Fruit fly (Drosophila melanogaster) whole organism, prepupa: ENCODE data around the gene CG7988.

ENCODE experiments used
- CG10631 ChIP-seq: fragments of 200-800 bp; sonication (Bioruptor generic); optimal IDR thresholded peaks from 2 replicates; lab custom pipeline; 2016; ENCODE audit warnings: missing biosample characterization, missing genetic modification characterization
- CG11294 ChIP-seq: fragments of 200-800 bp; sonication (Bioruptor generic); IDR thresholded peaks from 2 replicates; pipeline ENCODE4 v1.3.6; 2022; ENCODE audit warnings: missing biosample characterization, missing genetic modification characterization
- CG11762 ChIP-seq: fragments of 200-800 bp; sonication (Bioruptor generic); optimal IDR thresholded peaks from 3 replicates; lab custom pipeline; 2016; ENCODE audit warnings: missing biosample characterization, missing genetic modification characterization; ENCODE audit not compliant: insufficient read depth
- CG11902 ChIP-seq: fragments of 200-800 bp; sonication (Bioruptor generic); optimal IDR thresholded peaks from 3 replicates; lab custom pipeline; 2016; ENCODE audit warnings: missing biosample characterization, missing genetic modification characterization
- CG15336 ChIP-seq: fragments of 200-800 bp; sonication (Bioruptor generic); IDR thresholded peaks from 2 replicates; pipeline ENCODE4 v1.3.6; 2022; ENCODE audit warnings: missing biosample characterization, missing genetic modification characterization
- CG1621 ChIP-seq: fragments of 200-800 bp; sonication (Bioruptor generic); optimal IDR thresholded peaks from 3 replicates; lab custom pipeline; 2018; ENCODE audit warnings: missing biosample characterization, mild to moderate bottlenecking, missing genetic modification characterization
- CG16779 ChIP-seq: fragments of 200-800 bp; sonication (Bioruptor generic); optimal IDR thresholded peaks from 3 replicates; lab custom pipeline; 2017; ENCODE audit warnings: missing biosample characterization, mild to moderate bottlenecking, missing genetic modification characterization
- CG3032 ChIP-seq: fragments of 200-800 bp; optimal IDR thresholded peaks from 2 replicates; lab custom pipeline; 2019; ENCODE audit warnings: missing biosample characterization, mild to moderate bottlenecking, missing genetic modification characterization, moderate library complexity
- CG31627 ChIP-seq: fragments of 200-800 bp; sonication (Bioruptor generic); optimal IDR thresholded peaks from 3 replicates; lab custom pipeline; 2016; ENCODE audit warnings: missing biosample characterization, missing genetic modification characterization
- CG32006 ChIP-seq: fragments of 200-800 bp; sonication (Bioruptor generic); optimal IDR thresholded peaks from 3 replicates; lab custom pipeline; 2017; ENCODE audit warnings: missing biosample characterization, mild to moderate bottlenecking, missing genetic modification characterization
- CG34406 ChIP-seq: fragments of 200-800 bp; sonication (Bioruptor generic); optimal IDR thresholded peaks from 3 replicates; lab custom pipeline; 2016; ENCODE audit warnings: missing biosample characterization, missing genetic modification characterization
- CG4318 ChIP-seq: fragments of 200-800 bp; sonication (Bioruptor generic); optimal IDR thresholded peaks from 3 replicates; lab custom pipeline; 2017; ENCODE audit warnings: missing biosample characterization, mild to moderate bottlenecking, missing genetic modification characterization
- CG6276 ChIP-seq: fragments of 200-800 bp; sonication (Bioruptor generic); optimal IDR thresholded peaks from 2 replicates; lab custom pipeline; 2017; ENCODE audit warnings: missing biosample characterization, mild to moderate bottlenecking, missing genetic modification characterization
- CG6792 ChIP-seq: fragments of 200-800 bp; sonication (Bioruptor generic); optimal IDR thresholded peaks from 3 replicates; lab custom pipeline; 2016; ENCODE audit warnings: missing biosample characterization, missing genetic modification characterization
- CG6808 ChIP-seq: fragments of 200-800 bp; sonication (Bioruptor generic); optimal IDR thresholded peaks from 3 replicates; lab custom pipeline; 2017; ENCODE audit warnings: missing biosample characterization, missing genetic modification characterization, mild to moderate bottlenecking, moderate library complexity, missing genetic modification reagents
- CG6854 ChIP-seq: fragments of 200-800 bp; sonication (Bioruptor generic); optimal IDR thresholded peaks from 2 replicates; lab custom pipeline; 2017; ENCODE audit warnings: missing biosample characterization, mild to moderate bottlenecking, missing genetic modification characterization
- CG7368 ChIP-seq: fragments of 200-800 bp; sonication (Bioruptor generic); optimal IDR thresholded peaks from 3 replicates; lab custom pipeline; 2016; ENCODE audit warnings: missing biosample characterization, missing genetic modification characterization
- CG8319 ChIP-seq: fragments of 200-800 bp; sonication (Bioruptor generic); optimal IDR thresholded peaks from 3 replicates; lab custom pipeline; 2016; ENCODE audit warnings: missing biosample characterization, missing genetic modification characterization
- CG8632 ChIP-seq: fragments of 200-800 bp; sonication (Bioruptor generic); optimal IDR thresholded peaks from 3 replicates; lab custom pipeline; 2016; ENCODE audit warnings: missing biosample characterization, missing genetic modification characterization
- CG9139 ChIP-seq: fragments of 200-800 bp; sonication (Bioruptor generic); optimal IDR thresholded peaks from 3 replicates; lab custom pipeline; 2017; ENCODE audit warnings: missing biosample characterization, mild to moderate bottlenecking, missing genetic modification characterization
- Eip78C ChIP-seq: fragments of 200-800 bp; sonication (Bioruptor generic); peaks from one replicate; lab custom pipeline; 2016; ENCODE audit warnings: missing biosample characterization, missing genetic modification characterization
- Eip93F ChIP-seq: fragments of 200-800 bp; sonication (Bioruptor generic); optimal IDR thresholded peaks from 2 replicates; lab custom pipeline; 2016; ENCODE audit warnings: missing biosample characterization, mild to moderate bottlenecking, missing genetic modification characterization
- Ets21C ChIP-seq: fragments of 200-800 bp; sonication (Bioruptor generic); optimal IDR thresholded peaks from 3 replicates; lab custom pipeline; 2016; ENCODE audit warnings: missing biosample characterization, missing genetic modification characterization
- Gug ChIP-seq: fragments of 200-800 bp; sonication (Bioruptor generic); IDR thresholded peaks from 2 replicates; pipeline ENCODE4 v1.3.6; 2022; ENCODE audit warnings: missing biosample characterization, missing genetic modification characterization
- Hr38 ChIP-seq: sonication (Bioruptor generic); optimal IDR thresholded peaks from 2 replicates; lab custom pipeline; 2016; ENCODE audit warnings: missing biosample characterization, missing genetic modification characterization
- Hr4 ChIP-seq: fragments of 200-800 bp; sonication (Bioruptor generic); optimal IDR thresholded peaks from 3 replicates; lab custom pipeline; 2016; ENCODE audit warnings: missing biosample characterization, missing genetic modification characterization
- Lpt ChIP-seq: fragments of 200-800 bp; sonication (Bioruptor generic); optimal IDR thresholded peaks from 3 replicates; lab custom pipeline; 2016; ENCODE audit warnings: missing biosample characterization, missing genetic modification characterization
- Met ChIP-seq: fragments of 200-800 bp; sonication (Bioruptor generic); optimal IDR thresholded peaks from 3 replicates; lab custom pipeline; 2016; ENCODE audit warnings: missing biosample characterization, missing genetic modification characterization
- Sox102F ChIP-seq: fragments of 200-800 bp; sonication (Bioruptor generic); optimal IDR thresholded peaks from 2 replicates; lab custom pipeline; 2016; ENCODE audit warnings: missing biosample characterization, mild to moderate bottlenecking, missing genetic modification characterization
- Sox15 ChIP-seq: fragments of 200-800 bp; sonication (Bioruptor generic); optimal IDR thresholded peaks from 3 replicates; lab custom pipeline; 2016; ENCODE audit warnings: missing biosample characterization, missing genetic modification characterization
- achi ChIP-seq: fragments of 200-800 bp; sonication (Bioruptor generic); optimal IDR thresholded peaks from 3 replicates; lab custom pipeline; 2016; ENCODE audit warnings: missing biosample characterization, missing genetic modification characterization
- acj6 ChIP-seq: fragments of 200-800 bp; sonication (Bioruptor generic); optimal IDR thresholded peaks from 3 replicates; lab custom pipeline; 2016; ENCODE audit warnings: missing biosample characterization, missing genetic modification characterization
- cyc ChIP-seq: fragments of 200-800 bp; sonication (Bioruptor generic); optimal IDR thresholded peaks from 3 replicates; lab custom pipeline; 2016; ENCODE audit warnings: missing biosample characterization, missing genetic modification characterization
- dac ChIP-seq: fragments of 200-800 bp; sonication (Bioruptor generic); optimal IDR thresholded peaks from 2 replicates; lab custom pipeline; 2017; ENCODE audit warnings: missing biosample characterization, mild to moderate bottlenecking, missing genetic modification characterization
- dsx ChIP-seq: fragments of 200-800 bp; optimal IDR thresholded peaks from 3 replicates; lab custom pipeline; 2019; ENCODE audit warnings: missing biosample characterization, mild to moderate bottlenecking, missing genetic modification characterization, moderate library complexity; ENCODE audit not compliant: poor library complexity, severe bottlenecking
- eg ChIP-seq: fragments of 200-800 bp; sonication (Bioruptor generic); IDR thresholded peaks from 3 replicates; pipeline ENCODE4 v1.3.6; 2022; ENCODE audit warnings: missing biosample characterization, missing genetic modification characterization
- esn ChIP-seq: fragments of 200-800 bp; sonication (Bioruptor generic); optimal IDR thresholded peaks from 2 replicates; lab custom pipeline; 2016; ENCODE audit warnings: missing biosample characterization, mild to moderate bottlenecking, missing genetic modification characterization, moderate library complexity
- fd59A ChIP-seq: fragments of 200-800 bp; sonication (Bioruptor generic); optimal IDR thresholded peaks from 2 replicates; lab custom pipeline; 2017; ENCODE audit warnings: missing biosample characterization, mild to moderate bottlenecking, missing genetic modification characterization, missing genetic modification reagents
- fd85E ChIP-seq: fragments of 200-800 bp; sonication (Bioruptor generic); optimal IDR thresholded peaks from 3 replicates; lab custom pipeline; 2016; ENCODE audit warnings: missing biosample characterization, missing genetic modification characterization
- fkh ChIP-seq: fragments of 200-800 bp; sonication (Bioruptor generic); optimal IDR thresholded peaks from 3 replicates; lab custom pipeline; 2017; ENCODE audit warnings: missing biosample characterization, mild to moderate bottlenecking, missing genetic modification characterization, moderate library complexity
- net ChIP-seq: fragments of 200-800 bp; sonication (Bioruptor generic); optimal IDR thresholded peaks from 3 replicates; lab custom pipeline; 2016; ENCODE audit warnings: missing biosample characterization, missing genetic modification characterization
- pdm3 ChIP-seq: fragments of 200-800 bp; sonication (Bioruptor generic); optimal IDR thresholded peaks from 3 replicates; lab custom pipeline; 2016; ENCODE audit warnings: missing biosample characterization, missing genetic modification characterization
- spab ChIP-seq: fragments of 200-800 bp; sonication (Bioruptor generic); optimal IDR thresholded peaks from 2 replicates; lab custom pipeline; 2017; ENCODE audit warnings: missing biosample characterization, mild to moderate bottlenecking, missing genetic modification characterization, missing genetic modification reagents
- ss ChIP-seq, 2 experiments: fragments of 200-800 bp; sonication (Bioruptor generic); optimal IDR thresholded peaks; 2 replicates in 1 of 2; 3 replicates in 1 of 2; lab custom pipeline; 2017 to 2018; ENCODE audit warnings: mild to moderate bottlenecking in 2 of 2, missing biosample characterization in 2 of 2, missing genetic modification characterization in 2 of 2, moderate library complexity in 1 of 2
- svp ChIP-seq: fragments of 200-800 bp; sonication (Bioruptor generic); peaks from one replicate; lab custom pipeline; 2016; ENCODE audit warnings: missing biosample characterization, missing genetic modification characterization
- topi ChIP-seq: fragments of 200-800 bp; sonication (Bioruptor generic); optimal IDR thresholded peaks from 3 replicates; lab custom pipeline; 2016; ENCODE audit warnings: missing biosample characterization, missing genetic modification characterization
- vri ChIP-seq: fragments of 200-800 bp; sonication (Bioruptor generic); optimal IDR thresholded peaks from 3 replicates; lab custom pipeline; 2016; ENCODE audit warnings: missing biosample characterization, mild to moderate bottlenecking, missing genetic modification characterization

Gene CG7988

DNA sequence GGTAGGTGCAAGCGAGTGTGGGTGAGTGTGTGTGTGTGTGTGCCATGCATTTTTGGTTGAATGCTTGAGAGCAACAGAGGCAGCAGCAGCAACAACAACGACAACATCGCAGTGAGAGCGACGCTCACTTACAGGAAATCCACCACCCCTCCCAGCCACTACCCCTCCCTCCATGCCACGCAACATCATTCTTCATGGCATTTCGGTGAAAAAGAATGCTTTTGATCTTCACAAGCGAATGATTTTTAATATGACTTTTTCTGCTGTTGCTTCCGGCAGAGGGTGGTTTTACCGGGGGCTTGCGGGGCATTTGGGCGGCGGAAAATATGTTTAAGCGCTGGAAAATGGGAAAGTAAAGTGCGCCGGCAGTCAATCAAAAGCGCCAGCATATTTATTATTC, 41.3 kb downstream of the CG7988 start:
- TF ChIP-seq CG8632 (GFP tag; lab: Kevin White, UChicago) (no peak), CG11294 (GFP tag; lab: Robert Waterston, UW) (no peak), cyc (GFP tag; lab: Kevin White, UChicago) (no peak), Met (GFP tag; lab: Kevin White, UChicago) (no peak), net (GFP tag; lab: Kevin White, UChicago) (no peak), achi (no peak), spab (GFP tag; lab: Kevin White, UChicago) (no peak), CG15336 (GFP tag; lab: Robert Waterston, UW) (no peak), CG34406 (no peak), Gug (GFP tag; lab: Robert Waterston, UW) (no peak), CG16779 (tag; lab: Kevin White, UChicago) (no peak), dac (GFP tag; lab: Kevin White, UChicago) (no peak)

DNA sequence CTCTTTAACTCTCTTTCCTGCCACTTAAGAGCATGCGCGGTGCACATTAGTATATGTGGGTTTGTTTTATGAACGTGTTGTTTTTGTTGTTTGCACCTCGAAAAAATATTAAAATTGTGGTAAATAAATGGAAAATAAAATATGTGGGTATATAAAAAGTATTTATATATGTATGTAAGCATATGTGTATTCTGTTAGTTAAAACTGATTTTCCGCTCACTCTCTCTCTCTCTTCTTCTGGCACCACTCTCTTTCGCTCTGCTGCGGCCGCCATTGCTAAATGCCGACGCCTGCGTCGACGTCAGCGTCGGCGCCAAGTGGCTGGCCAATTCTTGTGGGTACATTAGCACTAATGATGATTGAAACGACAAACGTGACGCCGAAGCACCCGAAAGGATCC, 44.9 kb downstream of the CG7988 start:
- TF ChIP-seq svp (GFP tag; lab: Kevin White, UChicago): no peak
- TF ChIP-seq CG8319: no peak
- TF ChIP-seq esn (GFP tag; lab: Kevin White, UChicago): no peak
- TF ChIP-seq fkh (GFP tag; lab: Kevin White, UChicago): no peak
- no peak for TF ChIP-seq CG31627
- no peak for TF ChIP-seq Hr38 (GFP tag; lab: Kevin White, UChicago)
- TF ChIP-seq CG9139 (GFP tag; lab: Kevin White, UChicago): no peak
- no peak for TF ChIP-seq CG8632 (GFP tag; lab: Kevin White, UChicago)
- no peak for TF ChIP-seq eg (GFP tag; lab: Robert Waterston, UW)
- TF ChIP-seq CG32006: no peak
- no peak for TF ChIP-seq acj6 (GFP tag; lab: Kevin White, UChicago)
- no peak for TF ChIP-seq Hr4 (GFP tag; lab: Kevin White, UChicago)

DNA sequence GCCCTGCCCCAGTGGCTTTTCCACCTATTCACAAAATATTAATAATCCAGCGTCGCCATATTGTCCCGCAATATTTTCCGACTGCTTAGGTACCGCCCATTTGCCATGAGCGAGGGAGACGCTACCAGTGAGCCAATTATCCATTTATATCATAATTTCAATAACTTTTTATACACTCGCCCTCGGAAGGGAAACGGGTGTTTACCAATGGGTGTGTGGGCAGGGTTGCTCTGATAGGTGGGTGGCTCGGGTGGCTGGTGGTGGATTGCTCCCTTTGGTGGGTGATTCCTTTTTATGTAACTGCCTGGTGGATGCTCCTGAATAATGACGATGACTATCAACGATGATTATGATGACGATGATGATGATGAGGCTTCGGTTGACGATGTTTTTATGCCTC, 46.3 kb downstream of the CG7988 start:
- TF ChIP-seq ss (GFP tag; optimal IDR thresholded peaks at IDR 0.05; lab: Kevin White, UChicago): no peak
- TF ChIP-seq CG1621 (tag; lab: Kevin White, UChicago): no peak
- TF ChIP-seq CG6792 (GFP tag; lab: Kevin White, UChicago): no peak
- no peak for TF ChIP-seq Ets21C (GFP tag; lab: Kevin White, UChicago)
- no peak for TF ChIP-seq pdm3 (GFP tag; lab: Kevin White, UChicago)
- TF ChIP-seq achi: no peak
- TF ChIP-seq topi (GFP tag; lab: Kevin White, UChicago): no peak
- no peak for TF ChIP-seq dsx (GFP tag; lab: Kevin White, UChicago)
- no peak for TF ChIP-seq CG3032
- TF ChIP-seq svp (GFP tag; lab: Kevin White, UChicago): no peak
- TF ChIP-seq Hr4 (GFP tag; lab: Kevin White, UChicago): no peak
- no peak for TF ChIP-seq CG4318 (GFP tag; lab: Kevin White, UChicago)
- no peak for TF ChIP-seq CG10631 (GFP tag; lab: Kevin White, UChicago)
- TF ChIP-seq, all 60 proteins: peak for 0

DNA sequence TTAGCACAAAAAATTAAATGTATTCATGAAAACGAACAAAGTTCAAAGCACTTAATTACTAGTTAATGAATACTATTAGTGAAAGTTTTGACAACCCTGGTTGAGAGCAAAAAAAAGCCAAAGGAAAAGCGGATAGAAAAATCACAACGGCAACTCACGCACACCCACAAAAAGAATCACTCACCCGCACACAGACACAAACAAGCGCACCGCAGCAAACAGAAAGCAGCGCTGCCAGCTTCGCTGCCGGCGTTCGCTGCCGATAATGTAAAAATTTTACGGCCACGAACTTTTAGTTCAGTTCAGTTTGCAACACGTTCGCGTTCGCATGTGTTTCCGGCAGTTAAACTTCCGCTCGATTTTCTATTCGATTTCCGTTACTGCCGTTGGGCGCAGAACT, 47.2 kb downstream of the CG7988 start, which contains the start of gene CG18599:
Gene CG18599 (plus strand): TSS at position 301 of the 400 bp plus-strand sequence.
- no peak for TF ChIP-seq CG11762 (GFP tag; lab: Kevin White, UChicago)
- TF ChIP-seq CG10631 (GFP tag; lab: Kevin White, UChicago): no peak
- no peak for TF ChIP-seq Sox15 (GFP tag; lab: Kevin White, UChicago)
- TF ChIP-seq CG6276 (GFP tag; lab: Kevin White, UChicago): no peak
- TF ChIP-seq fd59A (GFP tag; lab: Kevin White, UChicago): no peak
- TF ChIP-seq fd85E (GFP tag; lab: Kevin White, UChicago): no peak
- TF ChIP-seq CG6808 (GFP tag; lab: Kevin White, UChicago): no peak
- TF ChIP-seq CG32006: no peak
- TF ChIP-seq CG11902 (GFP tag; lab: Kevin White, UChicago): no peak
- no peak for TF ChIP-seq vri (GFP tag; lab: Kevin White, UChicago)
- no peak for TF ChIP-seq Eip78C (GFP tag; lab: Kevin White, UChicago)
- no peak for TF ChIP-seq Hr38 (GFP tag; lab: Kevin White, UChicago)
- no peak for TF ChIP-seq CG1621 (tag; lab: Kevin White, UChicago)
- no peak for TF ChIP-seq CG7368 (GFP tag; lab: Kevin White, UChicago)
- no peak for TF ChIP-seq CG6854 (GFP tag; lab: Kevin White, UChicago)
- no peak for TF ChIP-seq CG11294 (GFP tag; lab: Robert Waterston, UW)
- no peak for TF ChIP-seq Eip93F (GFP tag; lab: Kevin White, UChicago)
- no peak for TF ChIP-seq ss (GFP tag; optimal IDR thresholded peaks at IDR 0.05; lab: Kevin White, UChicago)
- no peak for TF ChIP-seq Sox102F (GFP tag; lab: Kevin White, UChicago)
- TF ChIP-seq Lpt: no peak
